Worm (Caenorhabditis elegans) whole organism, young adult: ENCODE measurements around the gene cdk-1.

Experiments
- F37B4.10 ChIP-seq: fragments of 200-800 bp; sonication (Bioruptor generic); IDR thresholded peaks from 2 replicates; pipeline ENCODE4 v1.3.6; 2022; ENCODE audit warnings: missing genetic modification characterization, missing compliant biosample characterization
- F39B2.1 ChIP-seq: fragments of 200-800 bp; sonication (Bioruptor generic); IDR thresholded peaks from 2 replicates; pipeline ENCODE4 v1.3.6; 2022; ENCODE audit warnings: missing genetic modification reagents, missing genetic modification characterization, missing compliant biosample characterization
- K11D2.4 ChIP-seq: fragments of 200-800 bp; sonication (Bioruptor generic); IDR thresholded peaks from 2 replicates; pipeline ENCODE4 v1.3.6; 2022; ENCODE audit warnings: missing genetic modification reagents, missing genetic modification characterization, missing compliant biosample characterization
- aptf-2 ChIP-seq: fragments of 200-800 bp; sonication (Bioruptor generic); conservative IDR thresholded peaks from 2 replicates; pipeline ENCODE4 v1.3.6; 2022; ENCODE audit warnings: missing genetic modification reagents, missing genetic modification characterization, missing compliant biosample characterization
- dpl-1 ChIP-seq: fragments of 150-350 bp; optimal IDR thresholded peaks from 2 replicates; lab custom pipeline; 2014; ENCODE audit warnings: missing biosample characterization, missing genetic modification reagents, missing genetic modification characterization
- hlh-12 ChIP-seq: sonication (generic microtip); optimal IDR thresholded peaks from 2 replicates; lab custom pipeline; 2016; ENCODE audit warnings: missing genetic modification characterization, missing compliant biosample characterization
- lsl-1 ChIP-seq: fragments of 200-800 bp; sonication (Bioruptor generic); optimal IDR thresholded peaks from 2 replicates; lab custom pipeline; 2018; ENCODE audit warnings: mild to moderate bottlenecking, missing genetic modification characterization, moderate library complexity, missing compliant biosample characterization
- madf-10 ChIP-seq: sonication (generic microtip); optimal IDR thresholded peaks from 2 replicates; lab custom pipeline; 2016; ENCODE audit warnings: mild to moderate bottlenecking, missing genetic modification characterization, missing compliant biosample characterization
- mcd-1 ChIP-seq: fragments of 200-800 bp; sonication (Bioruptor generic); IDR thresholded peaks from 2 replicates; pipeline ENCODE4 v1.3.6; 2022; ENCODE audit warnings: missing genetic modification reagents, missing genetic modification characterization, missing compliant biosample characterization
- nhr-179 ChIP-seq: sonication (generic microtip); optimal IDR thresholded peaks from 2 replicates; lab custom pipeline; 2016; ENCODE audit warnings: mild to moderate bottlenecking, missing genetic modification characterization, missing compliant biosample characterization
- rpc-1 ChIP-seq, 2 experiments: fragments of 150-350 bp in 1 of 2; sonication (generic microtip) in 1 of 2; optimal IDR thresholded peaks; 2 replicates each; lab custom pipeline; 2014 to 2018; ENCODE audit warnings: missing biosample characterization in 1 of 2, missing genetic modification characterization in 1 of 2, missing genetic modification reagents in 1 of 2, missing genotype in 1 of 2
- sdz-38 ChIP-seq: sonication (generic microtip); optimal IDR thresholded peaks from 2 replicates; lab custom pipeline; 2016; ENCODE audit warnings: missing genotype, missing genetic modification characterization, missing compliant biosample characterization
- ztf-18 ChIP-seq: sonication (generic microtip); optimal IDR thresholded peaks from 2 replicates; lab custom pipeline; 2016; ENCODE audit warnings: missing genotype, mild to moderate bottlenecking, missing genetic modification characterization, missing compliant biosample characterization

DNA sequence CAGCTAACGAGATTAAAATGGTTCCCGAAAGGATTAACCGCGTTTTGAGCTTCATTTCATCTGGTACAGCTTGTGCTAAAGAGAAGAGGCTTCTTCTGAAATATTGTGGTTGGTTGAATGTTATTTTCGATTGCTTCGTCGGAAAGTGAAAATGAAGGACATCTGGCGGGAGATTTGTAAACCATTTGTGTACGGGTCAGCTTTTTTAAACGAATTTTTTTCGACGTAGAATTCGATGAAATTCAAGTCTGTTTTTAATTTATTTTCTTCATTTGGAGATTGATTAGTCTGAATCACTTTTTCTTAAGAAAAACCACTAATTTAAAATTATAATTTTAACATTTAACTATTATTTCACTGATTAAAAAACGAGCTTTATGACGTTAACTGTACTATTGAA lies 33.0 kb downstream of the cdk-1 start, which contains the start of gene sqv-3:
- TF ChIP-seq hlh-12 (tag; lab: Kevin White, UChicago) (no peak), nhr-179 (tag; lab: Kevin White, UChicago) (no peak), sdz-38 (tag; lab: Kevin White, UChicago) (no peak), K11D2.4 (no peak), F39B2.1 (GFP tag; lab: Robert Waterston, UW) (no peak), rpc-1 (optimal IDR thresholded peaks at IDR 0.05; lab: Kevin White, UChicago) (no peak), rpc-1 (tag; optimal IDR thresholded peaks at IDR 0.05; lab: Kevin White, UChicago) (no peak), lsl-1 (GFP tag; lab: Kevin White, UChicago) (no peak), F37B4.10 (GFP tag; lab: Robert Waterston, UW) (no peak), aptf-2 (GFP tag; lab: Robert Waterston, UW) (no peak), dpl-1 (GFP tag; lab: Kevin White, UChicago) (no peak), ztf-18 (tag; lab: Kevin White, UChicago) (no peak), mcd-1 (GFP tag; lab: Robert Waterston, UW) (no peak), madf-10 (tag; lab: Kevin White, UChicago) (no peak)
